Fruit fly (Drosophila melanogaster): ENCODE data around the gene TAF1B.
A peak's percentile ranks its signal among the peaks of the same experiment; 100 is the strongest.

The TAF1B gene

DNA sequence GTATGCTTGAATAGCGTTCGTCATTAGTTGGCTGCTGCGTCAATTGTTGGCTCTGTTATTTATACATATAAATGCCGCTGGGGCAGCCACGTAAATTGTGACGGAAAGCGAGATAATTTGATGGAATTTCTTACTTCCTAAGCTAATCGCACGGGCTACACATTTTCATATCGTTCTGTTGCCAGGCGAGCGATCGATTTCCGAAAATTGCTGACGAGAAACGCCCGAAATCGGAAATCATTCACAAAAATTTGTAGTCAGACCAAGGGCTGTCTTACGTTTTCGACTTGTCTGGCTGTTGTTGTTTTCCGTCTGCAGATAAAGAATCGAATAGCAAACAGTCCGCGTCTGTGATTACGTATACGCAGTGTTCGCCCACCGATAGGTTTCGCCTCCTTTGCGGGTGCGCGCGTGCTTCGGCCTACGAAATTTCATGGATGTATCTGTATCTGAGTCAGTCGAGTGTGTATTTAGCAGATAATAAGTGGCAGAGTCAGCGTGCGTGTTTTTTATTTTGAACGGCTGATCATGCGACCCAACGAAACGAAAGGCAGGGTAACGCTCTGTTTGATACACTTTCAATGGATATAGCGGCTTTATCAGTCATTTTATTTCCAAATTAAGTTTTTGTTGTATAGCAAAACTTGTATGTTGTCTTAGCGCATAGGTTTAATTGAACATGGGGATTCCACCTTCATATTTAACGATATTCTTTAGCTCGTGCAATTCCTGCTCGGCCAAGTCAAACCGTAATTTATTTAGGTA, 46.3 kb downstream of the TAF1B start (continued):
- peak; percentile 49; the same call in 1 of the 2 replicates for TF ChIP-seq onecut (GFP tag; IDR thresholded peaks at IDR 0.05)
- TF ChIP-seq CG17802 (tag; optimal IDR thresholded peaks at IDR 0.05): no peak
- TF ChIP-seq Hr51 (GFP tag; optimal IDR thresholded peaks at IDR 0.05): peak; percentile 66 to 76
- TF ChIP-seq CG31224 (GFP tag; IDR thresholded peaks at IDR 0.05): peak; percentile 45; the same call in 1 of the 2 replicates
- TF ChIP-seq pan (optimal IDR thresholded peaks at IDR 0.05): no peak
- peak in 1 of 2 experiments; percentile 48 for TF ChIP-seq pan (GFP tag; optimal IDR thresholded peaks at IDR 0.05 in 1 of 2, IDR thresholded peaks at IDR 0.05 in 1 of 2)
- peak; percentile 63 for TF ChIP-seq Dek (tag; optimal IDR thresholded peaks at IDR 0.05)
- no peak for TF ChIP-seq unc-4 (GFP tag; IDR thresholded peaks at IDR 0.05; ENCODE audit: partially characterized antibody)
- peak; percentile 76 for TF ChIP-seq tap (tag; optimal IDR thresholded peaks at IDR 0.05)
- TF ChIP-seq CG7786 (GFP tag; optimal IDR thresholded peaks at IDR 0.05): peak; percentile 49
- no peak for TF ChIP-seq hth (optimal IDR thresholded peaks at IDR 0.05)
- peak; percentile 43 for TF ChIP-seq CG9727 (GFP tag; optimal IDR thresholded peaks at IDR 0.05)
- TF ChIP-seq Scr (GFP tag; IDR thresholded peaks at IDR 0.05; ENCODE audit: partially characterized antibody): peak; percentile 30; the same call in 1 of the 2 replicates
- TF ChIP-seq CG6254 (GFP tag; optimal IDR thresholded peaks at IDR 0.05): peak; percentile 18
- peak; percentile 10 for TF ChIP-seq zen (tag; optimal IDR thresholded peaks at IDR 0.05)
- TF ChIP-seq scrt (GFP tag; optimal IDR thresholded peaks at IDR 0.05): peak; percentile 21
- no peak for TF ChIP-seq Sry-δ (GFP tag; optimal IDR thresholded peaks at IDR 0.05)
- peak; percentile 95 for TF ChIP-seq Med (GFP tag)
- TF ChIP-seq odd (GFP tag; optimal IDR thresholded peaks at IDR 0.05): peak; percentile 62
- peak; percentile 71 for TF ChIP-seq CG10209 (GFP tag; optimal IDR thresholded peaks at IDR 0.05)
- no peak for TF ChIP-seq h (optimal IDR thresholded peaks at IDR 0.05)
- peak; percentile 47 for TF ChIP-seq al (GFP tag; IDR thresholded peaks at IDR 0.05)
- TF ChIP-seq CG14014 (GFP tag; IDR thresholded peaks at IDR 0.05): peak; percentile 75
- TF ChIP-seq CG17385 (GFP tag; optimal IDR thresholded peaks at IDR 0.05): peak; percentile 69
- no peak for TF ChIP-seq C15 (GFP tag; IDR thresholded peaks at IDR 0.05)
- peak; percentile 2 for TF ChIP-seq Ets65A (GFP tag)
- TF ChIP-seq kah (GFP tag; optimal IDR thresholded peaks at IDR 0.05): no peak
- TF ChIP-seq psq (GFP tag; optimal IDR thresholded peaks at IDR 0.05): no peak
- peak; percentile 71 for TF ChIP-seq Oli (tag; optimal IDR thresholded peaks at IDR 0.05)
- peak; percentile 9 for TF ChIP-seq CG15696 (tag; optimal IDR thresholded peaks at IDR 0.05)
- peak; percentile 62 for TF ChIP-seq phol (tag; optimal IDR thresholded peaks at IDR 0.05)
- TF ChIP-seq CG3281 (GFP tag; optimal IDR thresholded peaks at IDR 0.05): peak; percentile 84
- TF ChIP-seq CG2129 (GFP tag; IDR thresholded peaks at IDR 0.05; ENCODE audit: partially characterized antibody): no peak
- peak; percentile 29 for TF ChIP-seq grn (GFP tag; optimal IDR thresholded peaks at IDR 0.05)
- peak; percentile 43 for TF ChIP-seq CG3163 (GFP tag; optimal IDR thresholded peaks at IDR 0.05)
- peak; percentile 63 for TF ChIP-seq CG15514 (GFP tag; optimal IDR thresholded peaks at IDR 0.05)
- peak; percentile 57; the same call in 1 of the 2 replicates for TF ChIP-seq wdn (GFP tag; IDR thresholded peaks at IDR 0.05)
- 0 out of 2 replicates have a peak, but pooled peaks have one; percentile 45 for TF ChIP-seq CG11247 (GFP tag; IDR thresholded peaks at IDR 0.05)
- TF ChIP-seq klu (GFP tag; IDR thresholded peaks at IDR 0.05): peak; percentile 64; the same call in 1 of the 2 replicates
- peak; percentile 79 for TF ChIP-seq dysf (GFP tag; IDR thresholded peaks at IDR 0.05)
- no peak for TF ChIP-seq CG2202 (tag; optimal IDR thresholded peaks at IDR 0.05)
- peak; percentile 39; the same call in 1 of the 2 replicates for TF ChIP-seq seq (GFP tag; IDR thresholded peaks at IDR 0.05)
- TF ChIP-seq CG18476 (GFP tag; optimal IDR thresholded peaks at IDR 0.05): no peak
- peak; percentile 46 to 52 for TF ChIP-seq chif (GFP tag; optimal IDR thresholded peaks at IDR 0.05)
- peak; percentile 75 for TF ChIP-seq CG13424 (tag; optimal IDR thresholded peaks at IDR 0.05)
- peak; percentile 17 for TF ChIP-seq pfk (GFP tag; optimal IDR thresholded peaks at IDR 0.05)
- TF ChIP-seq Gsc (GFP tag; IDR thresholded peaks at IDR 0.05): no peak
- TF ChIP-seq vfl (GFP tag; optimal IDR thresholded peaks at IDR 0.05): peak; percentile 53
